Fruit fly (Drosophila melanogaster) whole organism, prepupa: ENCODE measurements around the gene pyd.

Experiments used
- Blimp-1 ChIP-seq: fragments of 200-800 bp; sonication (Bioruptor generic); optimal IDR thresholded peaks from 3 replicates; lab custom pipeline; 2017; ENCODE audit warnings: missing biosample characterization, missing genetic modification characterization, mild to moderate bottlenecking, moderate library complexity, missing genetic modification reagents
- CG10631 ChIP-seq: fragments of 200-800 bp; sonication (Bioruptor generic); optimal IDR thresholded peaks from 2 replicates; lab custom pipeline; 2016; ENCODE audit warnings: missing biosample characterization, missing genetic modification characterization
- CG10669 ChIP-seq: fragments of 200-800 bp; sonication (Bioruptor generic); optimal IDR thresholded peaks from 3 replicates; lab custom pipeline; 2018; ENCODE audit warnings: missing biosample characterization, mild to moderate bottlenecking, missing genetic modification characterization, moderate library complexity
- CG11294 ChIP-seq: fragments of 200-800 bp; sonication (Bioruptor generic); IDR thresholded peaks from 2 replicates; pipeline ENCODE4 v1.3.6; 2022; ENCODE audit warnings: missing biosample characterization, missing genetic modification characterization
- CG11762 ChIP-seq: fragments of 200-800 bp; sonication (Bioruptor generic); optimal IDR thresholded peaks from 3 replicates; lab custom pipeline; 2016; ENCODE audit warnings: missing biosample characterization, missing genetic modification characterization; ENCODE audit not compliant: insufficient read depth
- CG11902 ChIP-seq: fragments of 200-800 bp; sonication (Bioruptor generic); optimal IDR thresholded peaks from 3 replicates; lab custom pipeline; 2016; ENCODE audit warnings: missing biosample characterization, missing genetic modification characterization
- CG15336 ChIP-seq: fragments of 200-800 bp; sonication (Bioruptor generic); IDR thresholded peaks from 2 replicates; pipeline ENCODE4 v1.3.6; 2022; ENCODE audit warnings: missing biosample characterization, missing genetic modification characterization
- CG3032 ChIP-seq: fragments of 200-800 bp; optimal IDR thresholded peaks from 2 replicates; lab custom pipeline; 2019; ENCODE audit warnings: missing biosample characterization, mild to moderate bottlenecking, missing genetic modification characterization, moderate library complexity
- CG34406 ChIP-seq: fragments of 200-800 bp; sonication (Bioruptor generic); optimal IDR thresholded peaks from 3 replicates; lab custom pipeline; 2016; ENCODE audit warnings: missing biosample characterization, missing genetic modification characterization
- CG3919 ChIP-seq: fragments of 200-800 bp; sonication (Bioruptor generic); optimal IDR thresholded peaks from 3 replicates; lab custom pipeline; 2016; ENCODE audit warnings: missing biosample characterization, missing genetic modification characterization
- CG6163 ChIP-seq: fragments of 200-800 bp; sonication (Bioruptor generic); IDR thresholded peaks from 3 replicates; pipeline ENCODE4 v1.3.6; 2022; ENCODE audit warnings: missing biosample characterization, missing genetic modification characterization
- CG6276 ChIP-seq: fragments of 200-800 bp; sonication (Bioruptor generic); optimal IDR thresholded peaks from 2 replicates; lab custom pipeline; 2017; ENCODE audit warnings: missing biosample characterization, mild to moderate bottlenecking, missing genetic modification characterization
- CG6792 ChIP-seq: fragments of 200-800 bp; sonication (Bioruptor generic); optimal IDR thresholded peaks from 3 replicates; lab custom pipeline; 2016; ENCODE audit warnings: missing biosample characterization, missing genetic modification characterization
- CG6808 ChIP-seq: fragments of 200-800 bp; sonication (Bioruptor generic); optimal IDR thresholded peaks from 3 replicates; lab custom pipeline; 2017; ENCODE audit warnings: missing biosample characterization, missing genetic modification characterization, mild to moderate bottlenecking, moderate library complexity, missing genetic modification reagents
- CG6854 ChIP-seq: fragments of 200-800 bp; sonication (Bioruptor generic); optimal IDR thresholded peaks from 2 replicates; lab custom pipeline; 2017; ENCODE audit warnings: missing biosample characterization, mild to moderate bottlenecking, missing genetic modification characterization
- CG7368 ChIP-seq: fragments of 200-800 bp; sonication (Bioruptor generic); optimal IDR thresholded peaks from 3 replicates; lab custom pipeline; 2016; ENCODE audit warnings: missing biosample characterization, missing genetic modification characterization
- CG8119 ChIP-seq: fragments of 200-800 bp; sonication (Bioruptor generic); IDR thresholded peaks from 3 replicates; pipeline ENCODE4 v1.3.6; 2022; ENCODE audit warnings: missing biosample characterization, missing genetic modification characterization
- CG8319 ChIP-seq: fragments of 200-800 bp; sonication (Bioruptor generic); optimal IDR thresholded peaks from 3 replicates; lab custom pipeline; 2016; ENCODE audit warnings: missing biosample characterization, missing genetic modification characterization
- CG8632 ChIP-seq: fragments of 200-800 bp; sonication (Bioruptor generic); optimal IDR thresholded peaks from 3 replicates; lab custom pipeline; 2016; ENCODE audit warnings: missing biosample characterization, missing genetic modification characterization
- Eip75B ChIP-seq: fragments of 200-800 bp; sonication (Bioruptor generic); optimal IDR thresholded peaks from 3 replicates; lab custom pipeline; 2016; ENCODE audit warnings: missing biosample characterization, missing genetic modification characterization
- Eip78C ChIP-seq: fragments of 200-800 bp; sonication (Bioruptor generic); peaks from one replicate; lab custom pipeline; 2016; ENCODE audit warnings: missing biosample characterization, missing genetic modification characterization
- Eip93F ChIP-seq: fragments of 200-800 bp; sonication (Bioruptor generic); optimal IDR thresholded peaks from 2 replicates; lab custom pipeline; 2016; ENCODE audit warnings: missing biosample characterization, mild to moderate bottlenecking, missing genetic modification characterization
- Ets21C ChIP-seq: fragments of 200-800 bp; sonication (Bioruptor generic); optimal IDR thresholded peaks from 3 replicates; lab custom pipeline; 2016; ENCODE audit warnings: missing biosample characterization, missing genetic modification characterization
- Gug ChIP-seq: fragments of 200-800 bp; sonication (Bioruptor generic); IDR thresholded peaks from 2 replicates; pipeline ENCODE4 v1.3.6; 2022; ENCODE audit warnings: missing biosample characterization, missing genetic modification characterization
- Hr38 ChIP-seq: sonication (Bioruptor generic); optimal IDR thresholded peaks from 2 replicates; lab custom pipeline; 2016; ENCODE audit warnings: missing biosample characterization, missing genetic modification characterization
- Hr39 ChIP-seq: fragments of 200-800 bp; sonication (Bioruptor generic); optimal IDR thresholded peaks from 2 replicates; lab custom pipeline; 2016; ENCODE audit warnings: missing biosample characterization, missing genetic modification characterization
- Hr4 ChIP-seq: fragments of 200-800 bp; sonication (Bioruptor generic); optimal IDR thresholded peaks from 3 replicates; lab custom pipeline; 2016; ENCODE audit warnings: missing biosample characterization, missing genetic modification characterization
- Lpt ChIP-seq: fragments of 200-800 bp; sonication (Bioruptor generic); optimal IDR thresholded peaks from 3 replicates; lab custom pipeline; 2016; ENCODE audit warnings: missing biosample characterization, missing genetic modification characterization
- Met ChIP-seq: fragments of 200-800 bp; sonication (Bioruptor generic); optimal IDR thresholded peaks from 3 replicates; lab custom pipeline; 2016; ENCODE audit warnings: missing biosample characterization, missing genetic modification characterization
- OdsH ChIP-seq: fragments of 200-800 bp; sonication (Bioruptor generic); optimal IDR thresholded peaks from 3 replicates; lab custom pipeline; 2016; ENCODE audit warnings: missing biosample characterization, missing genetic modification characterization
- Smox ChIP-seq: fragments of 200-800 bp; sonication (Bioruptor generic); optimal IDR thresholded peaks from 3 replicates; lab custom pipeline; 2016; ENCODE audit warnings: missing biosample characterization, missing genetic modification characterization
- Sox102F ChIP-seq: fragments of 200-800 bp; sonication (Bioruptor generic); optimal IDR thresholded peaks from 2 replicates; lab custom pipeline; 2016; ENCODE audit warnings: missing biosample characterization, mild to moderate bottlenecking, missing genetic modification characterization
- Sox15 ChIP-seq: fragments of 200-800 bp; sonication (Bioruptor generic); optimal IDR thresholded peaks from 3 replicates; lab custom pipeline; 2016; ENCODE audit warnings: missing biosample characterization, missing genetic modification characterization
- achi ChIP-seq: fragments of 200-800 bp; sonication (Bioruptor generic); optimal IDR thresholded peaks from 3 replicates; lab custom pipeline; 2016; ENCODE audit warnings: missing biosample characterization, missing genetic modification characterization
- acj6 ChIP-seq: fragments of 200-800 bp; sonication (Bioruptor generic); optimal IDR thresholded peaks from 3 replicates; lab custom pipeline; 2016; ENCODE audit warnings: missing biosample characterization, missing genetic modification characterization
- cyc ChIP-seq: fragments of 200-800 bp; sonication (Bioruptor generic); optimal IDR thresholded peaks from 3 replicates; lab custom pipeline; 2016; ENCODE audit warnings: missing biosample characterization, missing genetic modification characterization
- dac ChIP-seq: fragments of 200-800 bp; sonication (Bioruptor generic); optimal IDR thresholded peaks from 2 replicates; lab custom pipeline; 2017; ENCODE audit warnings: missing biosample characterization, mild to moderate bottlenecking, missing genetic modification characterization
- dsx ChIP-seq: fragments of 200-800 bp; optimal IDR thresholded peaks from 3 replicates; lab custom pipeline; 2019; ENCODE audit warnings: missing biosample characterization, mild to moderate bottlenecking, missing genetic modification characterization, moderate library complexity; ENCODE audit not compliant: poor library complexity, severe bottlenecking
- fd85E ChIP-seq: fragments of 200-800 bp; sonication (Bioruptor generic); optimal IDR thresholded peaks from 3 replicates; lab custom pipeline; 2016; ENCODE audit warnings: missing biosample characterization, missing genetic modification characterization
- fkh ChIP-seq: fragments of 200-800 bp; sonication (Bioruptor generic); optimal IDR thresholded peaks from 3 replicates; lab custom pipeline; 2017; ENCODE audit warnings: missing biosample characterization, mild to moderate bottlenecking, missing genetic modification characterization, moderate library complexity
- lz ChIP-seq: fragments of 200-800 bp; sonication (Bioruptor generic); optimal IDR thresholded peaks from 3 replicates; lab custom pipeline; 2016; ENCODE audit warnings: missing biosample characterization, missing genetic modification characterization
- net ChIP-seq: fragments of 200-800 bp; sonication (Bioruptor generic); optimal IDR thresholded peaks from 3 replicates; lab custom pipeline; 2016; ENCODE audit warnings: missing biosample characterization, missing genetic modification characterization
- pdm3 ChIP-seq: fragments of 200-800 bp; sonication (Bioruptor generic); optimal IDR thresholded peaks from 3 replicates; lab custom pipeline; 2016; ENCODE audit warnings: missing biosample characterization, missing genetic modification characterization
- spab ChIP-seq: fragments of 200-800 bp; sonication (Bioruptor generic); optimal IDR thresholded peaks from 2 replicates; lab custom pipeline; 2017; ENCODE audit warnings: missing biosample characterization, mild to moderate bottlenecking, missing genetic modification characterization, missing genetic modification reagents
- ss ChIP-seq, 2 experiments: fragments of 200-800 bp; sonication (Bioruptor generic); optimal IDR thresholded peaks; 2 replicates in 1 of 2; 3 replicates in 1 of 2; lab custom pipeline; 2017 to 2018; ENCODE audit warnings: mild to moderate bottlenecking in 2 of 2, missing biosample characterization in 2 of 2, missing genetic modification characterization in 2 of 2, moderate library complexity in 1 of 2
- svp ChIP-seq: fragments of 200-800 bp; sonication (Bioruptor generic); peaks from one replicate; lab custom pipeline; 2016; ENCODE audit warnings: missing biosample characterization, missing genetic modification characterization
- topi ChIP-seq: fragments of 200-800 bp; sonication (Bioruptor generic); optimal IDR thresholded peaks from 3 replicates; lab custom pipeline; 2016; ENCODE audit warnings: missing biosample characterization, missing genetic modification characterization
- vri ChIP-seq: fragments of 200-800 bp; sonication (Bioruptor generic); optimal IDR thresholded peaks from 3 replicates; lab custom pipeline; 2016; ENCODE audit warnings: missing biosample characterization, mild to moderate bottlenecking, missing genetic modification characterization

Gene pyd

DNA sequence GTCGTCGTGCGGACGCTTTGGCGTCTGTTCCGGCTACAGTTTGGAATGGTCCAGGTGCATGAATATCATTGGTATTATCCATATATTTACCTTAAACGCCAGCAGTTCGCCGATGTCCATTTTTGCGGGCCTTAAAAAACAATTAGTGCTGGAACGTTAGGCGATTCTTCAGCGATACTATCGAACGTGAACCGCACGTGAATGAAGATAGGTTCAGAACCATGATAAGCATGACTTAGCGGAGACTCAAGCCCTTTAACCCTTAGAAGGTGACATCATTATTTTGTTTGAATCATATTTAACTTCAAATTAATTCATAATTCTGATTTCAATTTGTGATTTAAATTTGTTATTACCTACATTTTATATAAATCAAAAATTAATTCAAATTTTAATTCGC lies 13.2 kb upstream of the pyd start, which contains the start of gene CG11964 (continued):
- TF ChIP-seq Eip93F (no peak), pdm3 (peak; percentile 48), net (GFP tag; lab: Kevin White, UChicago) (no peak), dac (GFP tag; lab: Kevin White, UChicago) (no peak), Hr38 (GFP tag; lab: Kevin White, UChicago) (no peak), achi (GFP tag; lab: Kevin White, UChicago) (no peak), Blimp-1 (GFP tag; lab: Kevin White, UChicago) (no peak), Met (GFP tag; lab: Kevin White, UChicago) (peak; percentile 30), Sox15 (no peak), cyc (GFP tag; lab: Kevin White, UChicago) (peak; percentile 54), Hr39 (GFP tag; lab: Kevin White, UChicago) (no peak), fd85E (GFP tag; lab: Kevin White, UChicago) (no peak), CG6808 (GFP tag; lab: Kevin White, UChicago) (no peak), OdsH (GFP tag; lab: Kevin White, UChicago) (peak; percentile 20), vri (peak; percentile 5), spab (GFP tag; lab: Kevin White, UChicago) (no peak), CG34406 (GFP tag; lab: Kevin White, UChicago) (no peak), Eip78C (GFP tag; lab: Kevin White, UChicago) (peak; percentile 39), Eip75B (peak; percentile 37)

DNA sequence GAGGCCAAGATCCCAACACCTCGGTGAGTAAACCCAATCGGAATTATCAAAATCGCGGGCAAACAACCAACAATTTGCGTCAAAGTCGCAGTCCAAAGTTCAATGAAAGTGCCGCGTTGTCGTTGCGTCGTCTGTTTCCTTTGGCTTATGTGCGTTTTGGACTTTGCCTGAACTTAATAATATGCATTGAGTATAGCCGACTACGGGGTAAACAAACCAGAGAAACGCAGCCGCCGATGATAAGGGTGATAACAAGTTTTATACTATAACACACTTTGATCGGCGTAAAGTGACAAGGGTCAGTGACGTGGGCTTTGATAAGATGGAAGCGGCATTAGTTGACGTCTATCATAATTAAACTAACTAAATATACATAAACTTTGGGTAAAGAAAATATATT lies 8.1 kb upstream of the pyd start:
- peak; percentile 53 for TF ChIP-seq CG10669
- TF ChIP-seq Blimp-1 (GFP tag; lab: Kevin White, UChicago), result peak; percentile 18
- no peak for TF ChIP-seq CG6792 (GFP tag; lab: Kevin White, UChicago)
- no peak for TF ChIP-seq Ets21C (GFP tag; lab: Kevin White, UChicago)
- peak; percentile 25 for TF ChIP-seq Sox102F
- TF ChIP-seq CG8632, result no peak
- no peak for TF ChIP-seq dsx
- TF ChIP-seq Hr4 (GFP tag; lab: Kevin White, UChicago), result peak; percentile 19
- TF ChIP-seq Eip75B, result no peak
- no peak for TF ChIP-seq CG8319 (GFP tag; lab: Kevin White, UChicago)
- TF ChIP-seq CG7368 (GFP tag; lab: Kevin White, UChicago), result peak; percentile 54
- no peak for TF ChIP-seq CG3032 (tag; lab: Kevin White, UChicago)
- TF ChIP-seq topi (GFP tag; lab: Kevin White, UChicago), result no peak
- peak; percentile 75 for TF ChIP-seq net (GFP tag; lab: Kevin White, UChicago)
- peak; percentile 29 for TF ChIP-seq achi (GFP tag; lab: Kevin White, UChicago)
- TF ChIP-seq Smox, result no peak
- TF ChIP-seq pdm3, result no peak
- TF ChIP-seq spab (GFP tag; lab: Kevin White, UChicago), result peak; percentile 71
- TF ChIP-seq CG6276 (GFP tag; lab: Kevin White, UChicago), result peak; percentile 91
- no peak for TF ChIP-seq Met (GFP tag; lab: Kevin White, UChicago)
- TF ChIP-seq ss (GFP tag; optimal IDR thresholded peaks at IDR 0.05; lab: Kevin White, UChicago), result peak; percentile 77 to 85
- no peak for TF ChIP-seq CG10631
- TF ChIP-seq CG34406 (GFP tag; lab: Kevin White, UChicago), result no peak
- TF ChIP-seq CG8119, result peak; percentile 63; the same call in 2 of the 3 replicates
- TF ChIP-seq lz (GFP tag; lab: Kevin White, UChicago), result no peak
- no peak for TF ChIP-seq cyc (GFP tag; lab: Kevin White, UChicago)
- TF ChIP-seq CG6163 (GFP tag; lab: Robert Waterston, UW), result peak; percentile 71; the same call in 2 of the 3 replicates
- peak; percentile 51 for TF ChIP-seq CG3919 (GFP tag; lab: Kevin White, UChicago)
- no peak for TF ChIP-seq Sox15
- peak; percentile 55 for TF ChIP-seq Eip78C (GFP tag; lab: Kevin White, UChicago)
- no peak for TF ChIP-seq dac (GFP tag; lab: Kevin White, UChicago)
- TF ChIP-seq CG11294, result no peak
- TF ChIP-seq fd85E (GFP tag; lab: Kevin White, UChicago), result no peak
- TF ChIP-seq svp, result peak; percentile 81
- TF ChIP-seq Hr39 (GFP tag; lab: Kevin White, UChicago), result no peak
- no peak for TF ChIP-seq Lpt (GFP tag; lab: Kevin White, UChicago)
- no peak for TF ChIP-seq Hr38 (GFP tag; lab: Kevin White, UChicago)
- no peak for TF ChIP-seq fkh (GFP tag; lab: Kevin White, UChicago)
- TF ChIP-seq CG15336 (GFP tag; lab: Robert Waterston, UW), result peak; percentile 57
- TF ChIP-seq Gug (GFP tag; lab: Robert Waterston, UW), result no peak
- TF ChIP-seq CG11902, result no peak
- TF ChIP-seq acj6, result no peak
- TF ChIP-seq CG11762, result no peak
- TF ChIP-seq CG6854 (GFP tag; lab: Kevin White, UChicago), result peak; percentile 71
